Worm (Caenorhabditis elegans): ENCODE data around the gene Y51H7C.12.

DNA sequence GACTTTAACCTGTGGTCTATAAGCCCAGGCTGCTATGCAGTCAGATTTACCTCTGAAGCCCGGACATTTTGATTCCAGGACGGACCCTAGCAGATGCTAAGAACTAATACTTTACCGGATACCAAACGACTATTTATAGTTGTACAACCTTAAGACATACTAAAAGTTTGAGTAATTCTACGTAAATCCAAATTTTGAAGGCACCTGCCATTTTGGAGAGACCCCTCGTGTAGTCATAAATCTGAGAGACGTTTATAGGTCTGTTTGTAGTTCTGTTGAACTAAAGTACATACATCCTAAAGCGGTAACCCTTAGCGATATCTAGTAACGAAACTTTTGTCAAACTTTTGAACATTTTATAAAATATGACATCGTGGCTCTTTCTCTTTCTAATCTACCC is 48.1 kb downstream of the Y51H7C.12 start, which contains the start of gene F54D12.2:
- TF ChIP-seq C38D4.7 (GFP tag; optimal IDR thresholded peaks at IDR 0.05) (no peak), pqm-1 (tag; optimal IDR thresholded peaks at IDR 0.05) (no peak), pat-9 (tag; optimal IDR thresholded peaks at IDR 0.05) (no peak), dmd-4 (tag; optimal IDR thresholded peaks at IDR 0.05; ENCODE audit: borderline replicate concordance) (no peak), ceh-48 (tag; optimal IDR thresholded peaks at IDR 0.05) (no peak), ceh-9 (tag; optimal IDR thresholded peaks at IDR 0.05) (no peak), hlh-15 (tag; optimal IDR thresholded peaks at IDR 0.05) (no peak), ref-2 (tag; optimal IDR thresholded peaks at IDR 0.05) (no peak), madf-2 (tag; optimal IDR thresholded peaks at IDR 0.05) (no peak)

Measured in whole organism, late embryonic.